Fruit fly (Drosophila melanogaster) Kc167 (cell line): ENCODE results near the gene Ykt6.

Experiments used
- Myc ChIP-seq: fragments of >200 bp; optimal IDR thresholded peaks from 2 replicates; lab custom pipeline; 2017; ENCODE audit warnings: missing external identifiers
- Sin3A ChIP-seq: fragments of >200 bp; optimal IDR thresholded peaks from 2 replicates; lab custom pipeline; 2018; ENCODE audit warnings: missing external identifiers
- h ChIP-seq: fragments of >200 bp; optimal IDR thresholded peaks from 3 replicates; lab custom pipeline; 2018; ENCODE audit warnings: missing external identifiers
- insv ChIP-seq: fragments of >200 bp; optimal IDR thresholded peaks from 3 replicates; lab custom pipeline; 2018; ENCODE audit warnings: missing external identifiers
- psq ChIP-seq: fragments of >200 bp; optimal IDR thresholded peaks from 2 replicates; lab custom pipeline; 2017; ENCODE audit warnings: missing external identifiers
- ttk ChIP-seq: sonication (Bioruptor generic); optimal IDR thresholded peaks from 2 replicates; lab custom pipeline; 2017; ENCODE audit warnings: missing external identifiers

Gene Ykt6

dm6 chrX:7930236-7931027, 10.2 kb downstream of the Ykt6 start:
- TF ChIP-seq psq (no peak), h (lab: Kevin White, UChicago) (no peak), Sin3A (lab: Kevin White, UChicago) (no peak), Myc (lab: Kevin White, UChicago) (no peak), ttk (no peak), insv (lab: Kevin White, UChicago) (no peak)

dm6 chrX:7931028-7931549, 10.9 kb downstream of the Ykt6 start, which contains the start of gene mahe:
Gene mahe (minus strand): TSS chrX:7931382.
- no peak for TF ChIP-seq psq
- TF ChIP-seq h (lab: Kevin White, UChicago): no peak

- TF ChIP-seq insv (lab: Kevin White, UChicago): no peak
- TF ChIP-seq ttk: no peak
- TF ChIP-seq Myc (lab: Kevin White, UChicago): no peak
Measured at dm6 chrX:7933210-7933915, 13.2 kb downstream of the Ykt6 start, which contains the start of the genes Dhdds and RpS14a. Gene Dhdds (minus strand): TSS chrX:7933351. Gene RpS14a (plus strand): TSS chrX:7933742.

- no peak for TF ChIP-seq Myc (lab: Kevin White, UChicago)
- no peak for TF ChIP-seq Sin3A (lab: Kevin White, UChicago)
- no peak for TF ChIP-seq insv (lab: Kevin White, UChicago)
- TF ChIP-seq ttk: no peak
- no peak for TF ChIP-seq psq
- TF ChIP-seq h (lab: Kevin White, UChicago): no peak
Measured at dm6 chrX:7934679-7935078, 14.5 kb downstream of the Ykt6 start, which contains the start of gene RpS14b. Gene RpS14b (plus strand): TSS chrX:7934898.

- TF ChIP-seq insv (lab: Kevin White, UChicago) (no peak), Myc (lab: Kevin White, UChicago) (no peak), psq (no peak), Sin3A (lab: Kevin White, UChicago) (no peak), h (lab: Kevin White, UChicago) (no peak), ttk (no peak)
Measured at dm6 chrX:7935798-7936572, 15.8 kb downstream of the Ykt6 start, which contains the start of gene Ubr3. Gene Ubr3 (plus strand): TSS chrX:7935896.

- TF ChIP-seq Sin3A (lab: Kevin White, UChicago): no peak
- no peak for TF ChIP-seq insv (lab: Kevin White, UChicago)
- TF ChIP-seq Myc (lab: Kevin White, UChicago): no peak
- TF ChIP-seq psq: no peak
- TF ChIP-seq h (lab: Kevin White, UChicago): no peak
- TF ChIP-seq ttk: no peak
Measured at dm6 chrX:7937588-7938481, 17.6 kb downstream of the Ykt6 start.

dm6 chrX:7938482-7938804, 18.2 kb downstream of the Ykt6 start:
- TF ChIP-seq psq (no peak), insv (lab: Kevin White, UChicago) (no peak), Sin3A (lab: Kevin White, UChicago) (no peak), h (lab: Kevin White, UChicago) (no peak), Myc (lab: Kevin White, UChicago) (no peak), ttk (no peak)

- no peak for TF ChIP-seq h (lab: Kevin White, UChicago)
Measured at dm6 chrX:7944151-7944713, 24.0 kb downstream of the Ykt6 start.

dm6 chrX:7944772-7945722, 24.8 kb downstream of the Ykt6 start:
- TF ChIP-seq insv (lab: Kevin White, UChicago) (no peak), ttk (no peak), Sin3A (lab: Kevin White, UChicago) (no peak)

dm6 chrX:7946858-7947313, 26.7 kb downstream of the Ykt6 start, which contains the start of gene orion:
Gene orion (minus strand): TSS chrX:7946908.
- no peak for TF ChIP-seq insv (lab: Kevin White, UChicago)
